Worm (Caenorhabditis elegans) whole organism, L1 larva: ENCODE data around the gene F49C12.9.
A peak's percentile ranks its signal among the peaks of the same experiment; 100 is the strongest.

Source experiments
- C16A3.4 ChIP-seq: fragments of 150-350 bp; optimal IDR thresholded peaks from 2 replicates; lab custom pipeline; 2014; ENCODE audit warnings: missing biosample characterization, missing genetic modification characterization
- C34B4.2 ChIP-seq: sonication (generic microtip); optimal IDR thresholded peaks from 2 replicates; lab custom pipeline; 2017; ENCODE audit warnings: mild to moderate bottlenecking, missing genetic modification characterization, missing compliant biosample characterization
- F16B12.6 ChIP-seq: fragments of 150-350 bp; optimal IDR thresholded peaks from 2 replicates; lab custom pipeline; 2014; ENCODE audit warnings: missing biosample characterization, missing genetic modification characterization
- Y116A8C.19 ChIP-seq: sonication (generic microtip); optimal IDR thresholded peaks from 2 replicates; lab custom pipeline; 2016; ENCODE audit warnings: missing compliant biosample characterization, missing genetic modification characterization, borderline replicate concordance
- aly-2 ChIP-seq: fragments of 150-350 bp; optimal IDR thresholded peaks from 2 replicates; lab custom pipeline; 2014; ENCODE audit warnings: missing biosample characterization, missing genetic modification characterization
- ama-1 ChIP-seq: fragments of 150-350 bp; optimal IDR thresholded peaks from 2 replicates; lab custom pipeline; 2014
- ceh-63 ChIP-seq: fragments of 200-800 bp; sonication (Bioruptor generic); optimal IDR thresholded peaks from 2 replicates; lab custom pipeline; 2018; ENCODE audit warnings: mild to moderate bottlenecking, missing genetic modification characterization, missing compliant biosample characterization
- ceh-82 ChIP-seq, 3 experiments: fragments of 150-350 bp in 1 of 3; sonication (generic microtip) in 2 of 3; optimal IDR thresholded peaks; 2 replicates each; lab custom pipeline; 2014 to 2017; ENCODE audit warnings: missing biosample characterization in 3 of 3, missing genetic modification characterization in 3 of 3
- ceh-88 ChIP-seq: fragments of 200-800 bp; sonication (Bioruptor generic); IDR thresholded peaks from 2 replicates; pipeline ENCODE4 v1.3.6; 2022; ENCODE audit warnings: missing genetic modification characterization, missing compliant biosample characterization
- ceh-90 ChIP-seq: sonication (generic microtip); optimal IDR thresholded peaks from 2 replicates; lab custom pipeline; 2016; ENCODE audit warnings: missing genetic modification characterization, missing compliant biosample characterization
- ces-1 ChIP-seq: fragments of 150-350 bp; optimal IDR thresholded peaks from 2 replicates; lab custom pipeline; 2014; ENCODE audit warnings: missing biosample characterization, missing genetic modification reagents, missing genetic modification characterization
- dpl-1 ChIP-seq, 3 experiments: fragments of 150-350 bp in 2 of 3; sonication (generic microtip) in 1 of 3; optimal IDR thresholded peaks; 2 replicates each; lab custom pipeline; 2014 to 2017; ENCODE audit warnings: missing biosample characterization in 3 of 3, missing genetic modification characterization in 3 of 3, missing genetic modification reagents in 3 of 3
- efl-1 ChIP-seq, 4 experiments: fragments of 150-350 bp; optimal IDR thresholded peaks in 3 of 4; peaks in 1 of 4; 1 replicate in 1 of 4; 2 replicates in 3 of 4; lab custom pipeline; 2014; ENCODE audit warnings: missing biosample characterization in 2 of 4, missing genetic modification characterization in 2 of 4, missing genetic modification reagents in 2 of 4
- egl-13 ChIP-seq: sonication (generic microtip); optimal IDR thresholded peaks from 2 replicates; lab custom pipeline; 2016; ENCODE audit warnings: missing genotype, missing genetic modification reagents, missing genetic modification characterization, missing compliant biosample characterization
- egl-27 ChIP-seq, 2 experiments: fragments of 150-350 bp in 1 of 2; sonication (generic microtip); optimal IDR thresholded peaks; 3 replicates each; lab custom pipeline; 2017 to 2018; ENCODE audit warnings: missing biosample characterization in 2 of 2, missing genetic modification characterization in 2 of 2, missing genetic modification reagents in 2 of 2
- ets-5 ChIP-seq: fragments of 200-800 bp; sonication (Bioruptor generic); IDR thresholded peaks from 2 replicates; pipeline ENCODE4 v1.3.6; 2022; ENCODE audit warnings: missing genetic modification characterization, missing compliant biosample characterization
- fkh-8 ChIP-seq: sonication (generic microtip); optimal IDR thresholded peaks from 2 replicates; lab custom pipeline; 2016; ENCODE audit warnings: mild to moderate bottlenecking, missing genetic modification characterization, missing compliant biosample characterization
- hlh-17 ChIP-seq: fragments of 200-800 bp; sonication (Bioruptor generic); optimal IDR thresholded peaks from 2 replicates; lab custom pipeline; 2018; ENCODE audit warnings: missing genetic modification characterization, mild to moderate bottlenecking, missing compliant biosample characterization, moderate library complexity, borderline replicate concordance
- isw-1 ChIP-seq: fragments of 200-800 bp; sonication (Bioruptor generic); IDR thresholded peaks from 2 replicates; pipeline ENCODE4 v1.3.6; 2022; ENCODE audit warnings: missing genetic modification characterization, missing compliant biosample characterization
- jun-1 ChIP-seq: fragments of 150-350 bp; optimal IDR thresholded peaks from 2 replicates; lab custom pipeline; 2014; ENCODE audit warnings: missing biosample characterization, missing genetic modification reagents, missing genetic modification characterization
- lin-13 ChIP-seq: fragments of 150-350 bp; optimal IDR thresholded peaks from 2 replicates; lab custom pipeline; 2014; ENCODE audit warnings: missing biosample characterization, missing genetic modification reagents, missing genetic modification characterization
- lin-15B ChIP-seq: fragments of 150-350 bp; sonication (generic microtip); optimal IDR thresholded peaks from 3 replicates; lab custom pipeline; 2014; ENCODE audit warnings: missing biosample characterization, missing genetic modification characterization
- lin-39 ChIP-seq: fragments of 150-350 bp; optimal IDR thresholded peaks from 2 replicates; lab custom pipeline; 2014; ENCODE audit warnings: missing biosample characterization, missing genetic modification reagents, missing genetic modification characterization
- lir-3 ChIP-seq: sonication (generic microtip); optimal IDR thresholded peaks from 2 replicates; lab custom pipeline; 2016; ENCODE audit warnings: mild to moderate bottlenecking, missing genetic modification characterization, moderate library complexity, missing compliant biosample characterization; ENCODE audit not compliant: poor library complexity
- lsy-2 ChIP-seq, 2 experiments: fragments of 150-350 bp; optimal IDR thresholded peaks; 2 replicates each; lab custom pipeline; 2014; ENCODE audit warnings: missing biosample characterization in 2 of 2, missing genetic modification characterization in 2 of 2
- mab-9 ChIP-seq: fragments of 200-800 bp; sonication (Bioruptor generic); IDR thresholded peaks from 2 replicates; pipeline ENCODE4 v1.3.6; 2022; ENCODE audit warnings: missing genetic modification reagents, missing genetic modification characterization, missing compliant biosample characterization
- mdl-1 ChIP-seq, 2 experiments: fragments of 150-350 bp; optimal IDR thresholded peaks; 2 replicates each; lab custom pipeline; 2014 to 2017; ENCODE audit warnings: missing biosample characterization in 2 of 2, missing genetic modification characterization in 2 of 2, inconsistent platforms in 1 of 2
- mef-2 ChIP-seq: fragments of 150-350 bp; optimal IDR thresholded peaks from 2 replicates; lab custom pipeline; 2014; ENCODE audit warnings: missing biosample characterization, missing genetic modification characterization
- mep-1 ChIP-seq: fragments of 150-350 bp; optimal IDR thresholded peaks from 2 replicates; lab custom pipeline; 2014; ENCODE audit warnings: missing biosample characterization, missing genetic modification characterization
- nhr-20 ChIP-seq: sonication (generic microtip); optimal IDR thresholded peaks from 2 replicates; lab custom pipeline; 2016; ENCODE audit warnings: mild to moderate bottlenecking, missing genetic modification characterization, missing compliant biosample characterization
- nhr-28 ChIP-seq: fragments of 150-350 bp; optimal IDR thresholded peaks from 2 replicates; lab custom pipeline; 2014; ENCODE audit warnings: missing biosample characterization, missing genetic modification characterization
- nhr-47 ChIP-seq: sonication (generic microtip); optimal IDR thresholded peaks from 2 replicates; lab custom pipeline; 2016; ENCODE audit warnings: mild to moderate bottlenecking, missing genetic modification characterization, moderate library complexity, missing compliant biosample characterization
- nhr-71 ChIP-seq: sonication (generic microtip); optimal IDR thresholded peaks from 2 replicates; lab custom pipeline; 2016; ENCODE audit warnings: mild to moderate bottlenecking, missing genetic modification characterization, moderate library complexity, missing compliant biosample characterization
- nhr-76 ChIP-seq: sonication (generic microtip); optimal IDR thresholded peaks from 2 replicates; lab custom pipeline; 2017; ENCODE audit warnings: missing biosample characterization, missing genetic modification characterization
- nhr-84 ChIP-seq: sonication (generic microtip); optimal IDR thresholded peaks from 2 replicates; lab custom pipeline; 2017; ENCODE audit warnings: missing biosample characterization, missing genetic modification characterization
- nhr-85 ChIP-seq: sonication (generic microtip); peaks from one replicate; lab custom pipeline; 2016; ENCODE audit warnings: missing genetic modification characterization, inconsistent platforms, missing compliant biosample characterization
- nhr-90 ChIP-seq: sonication (generic microtip); optimal IDR thresholded peaks from 2 replicates; lab custom pipeline; 2016; ENCODE audit warnings: mild to moderate bottlenecking, missing genetic modification characterization, missing compliant biosample characterization; ENCODE audit not compliant: poor library complexity
- pax-3 ChIP-seq: fragments of 200-800 bp; sonication (Bioruptor generic); optimal IDR thresholded peaks from 2 replicates; lab custom pipeline; 2018; ENCODE audit warnings: mild to moderate bottlenecking, missing genetic modification characterization, moderate library complexity, missing compliant biosample characterization
- pqm-1 ChIP-seq: sonication (generic microtip); optimal IDR thresholded peaks from 3 replicates; lab custom pipeline; 2017; ENCODE audit warnings: missing biosample characterization, missing genetic modification characterization
- skn-1 ChIP-seq: fragments of 150-350 bp; optimal IDR thresholded peaks from 2 replicates; lab custom pipeline; 2014; ENCODE audit warnings: missing biosample characterization, missing genetic modification characterization
- snu-23 ChIP-seq: sonication (generic microtip); optimal IDR thresholded peaks from 2 replicates; lab custom pipeline; 2016; ENCODE audit warnings: missing genetic modification characterization, missing compliant biosample characterization
- sox-4 ChIP-seq: sonication (generic microtip); optimal IDR thresholded peaks from 2 replicates; lab custom pipeline; 2016; ENCODE audit warnings: missing genetic modification characterization, missing compliant biosample characterization
- sptf-1 ChIP-seq: fragments of 150-350 bp; optimal IDR thresholded peaks from 2 replicates; lab custom pipeline; 2014; ENCODE audit warnings: missing biosample characterization, missing genetic modification characterization
- swsn-7 ChIP-seq: sonication (generic microtip); optimal IDR thresholded peaks from 2 replicates; lab custom pipeline; 2016; ENCODE audit warnings: missing genetic modification characterization, missing compliant biosample characterization
- tbx-2 ChIP-seq: sonication (generic microtip); optimal IDR thresholded peaks from 2 replicates; lab custom pipeline; 2016; ENCODE audit warnings: missing genetic modification characterization, missing compliant biosample characterization
- tlp-1 ChIP-seq: fragments of 150-350 bp; optimal IDR thresholded peaks from 2 replicates; lab custom pipeline; 2014; ENCODE audit warnings: missing biosample characterization, missing genetic modification characterization
- unc-30 ChIP-seq: sonication (generic microtip); optimal IDR thresholded peaks from 2 replicates; lab custom pipeline; 2017; ENCODE audit warnings: missing biosample characterization, missing genetic modification characterization
- unc-62 ChIP-seq: fragments of 150-350 bp; optimal IDR thresholded peaks from 2 replicates; lab custom pipeline; 2014; ENCODE audit warnings: missing biosample characterization, missing genetic modification reagents, missing genetic modification characterization
- unc-86 ChIP-seq: sonication (generic microtip); optimal IDR thresholded peaks from 2 replicates; lab custom pipeline; 2016; ENCODE audit warnings: missing genetic modification characterization, missing compliant biosample characterization
- unc-98 ChIP-seq: fragments of 200-800 bp; sonication (Bioruptor generic); IDR thresholded peaks from 2 replicates; pipeline ENCODE4 v1.3.6; 2022; ENCODE audit warnings: missing genetic modification characterization, missing compliant biosample characterization
- zag-1 ChIP-seq: fragments of 150-350 bp; optimal IDR thresholded peaks from 2 replicates; lab custom pipeline; 2014; ENCODE audit warnings: missing biosample characterization, missing genetic modification characterization
- zip-4 ChIP-seq: fragments of 200-800 bp; sonication (Bioruptor generic); optimal IDR thresholded peaks from 2 replicates; lab custom pipeline; 2018; ENCODE audit warnings: mild to moderate bottlenecking, missing genetic modification characterization, moderate library complexity, missing compliant biosample characterization
- ztf-11 ChIP-seq, 2 experiments: sonication (generic microtip); optimal IDR thresholded peaks; 2 replicates each; lab custom pipeline; 2016 to 2017; ENCODE audit warnings: missing genetic modification characterization in 2 of 2, missing biosample characterization in 1 of 2, missing compliant biosample characterization in 1 of 2
- ztf-4 ChIP-seq: fragments of 150-350 bp; optimal IDR thresholded peaks from 2 replicates; lab custom pipeline; 2014; ENCODE audit warnings: missing biosample characterization, missing genetic modification characterization

F49C12.9 gene

ce11 chrIV:9341591-9341990 lies 25.6 kb upstream of the F49C12.9 start, which contains the start of gene vps-26 (continued):
- TF ChIP-seq nhr-90 (tag; lab: Kevin White, UChicago) (no peak), egl-13 (tag; lab: Kevin White, UChicago) (no peak), unc-62 (no peak), ceh-63 (no peak), pqm-1 (tag; lab: Kevin White, UChicago) (no peak), ceh-82 (tag; optimal IDR thresholded peaks at IDR 0.05; lab: Kevin White, UChicago) (no peak), zag-1 (tag; lab: Kevin White, UChicago) (no peak), lin-39 (tag; lab: Kevin White, UChicago) (no peak), unc-30 (tag; lab: Kevin White, UChicago) (no peak), lin-15B (tag; lab: Kevin White, UChicago) (no peak), F16B12.6 (tag; lab: Kevin White, UChicago) (peak; percentile 3), hlh-17 (no peak), ztf-4 (tag; lab: Kevin White, UChicago) (no peak), pax-3 (tag; lab: Kevin White, UChicago) (no peak), efl-1 (optimal IDR thresholded peaks at IDR 0.05; lab: Kevin White, UChicago) (peak; percentile 35 to 43), efl-1 (GFP tag; optimal IDR thresholded peaks at IDR 0.05 in 1 of 2; lab: Kevin White, UChicago) (peak in 1 of 2 experiments; percentile 38), nhr-85 (tag; lab: Kevin White, UChicago) (no peak), mdl-1 (tag; optimal IDR thresholded peaks at IDR 0.05; lab: Kevin White, UChicago) (peak in 1 of 2 experiments; percentile 7), mab-9 (no peak), C16A3.4 (no peak), ets-5 (no peak), tlp-1 (tag; lab: Kevin White, UChicago) (no peak), mep-1 (tag; lab: Kevin White, UChicago) (peak; percentile 37), dpl-1 (GFP tag; optimal IDR thresholded peaks at IDR 0.05; lab: Kevin White, UChicago) (peak; percentile 1 to 46 (median 13)), ztf-11 (tag; optimal IDR thresholded peaks at IDR 0.05; lab: Kevin White, UChicago) (no peak), nhr-28 (no peak), nhr-47 (peak; percentile 2), ceh-88 (GFP tag; lab: Robert Waterston, UW) (no peak), tbx-2 (tag; lab: Kevin White, UChicago) (no peak), aly-2 (tag; lab: Kevin White, UChicago) (no peak), lin-13 (no peak), skn-1 (no peak), sox-4 (tag; lab: Kevin White, UChicago) (no peak), unc-98 (no peak), egl-27 (tag; optimal IDR thresholded peaks at IDR 0.05; lab: Kevin White, UChicago) (no peak), C34B4.2 (tag; lab: Kevin White, UChicago) (no peak), lsy-2 (tag; optimal IDR thresholded peaks at IDR 0.05; lab: Kevin White, UChicago) (peak; percentile 32 to 55), snu-23 (peak; percentile 33), zip-4 (GFP tag; lab: Kevin White, UChicago) (no peak), jun-1 (tag; lab: Kevin White, UChicago) (no peak), nhr-76 (tag; lab: Kevin White, UChicago) (no peak), mef-2 (tag; lab: Kevin White, UChicago) (no peak), unc-86 (tag; lab: Kevin White, UChicago) (no peak), Y116A8C.19 (tag; lab: Kevin White, UChicago) (no peak), fkh-8 (no peak), nhr-84 (tag; lab: Kevin White, UChicago) (no peak), nhr-20 (peak; percentile 8), ama-1 (lab: Kevin White, UChicago) (no peak), sptf-1 (no peak), isw-1 (GFP tag; lab: Robert Waterston, UW) (no peak), swsn-7 (no peak), ces-1 (no peak), ceh-90 (tag; lab: Kevin White, UChicago) (no peak), lir-3 (tag; lab: Kevin White, UChicago) (no peak), nhr-71 (tag; lab: Kevin White, UChicago) (peak; percentile 37)
